Worm (Caenorhabditis elegans): ENCODE data around the gene mtm-3.

DNA sequence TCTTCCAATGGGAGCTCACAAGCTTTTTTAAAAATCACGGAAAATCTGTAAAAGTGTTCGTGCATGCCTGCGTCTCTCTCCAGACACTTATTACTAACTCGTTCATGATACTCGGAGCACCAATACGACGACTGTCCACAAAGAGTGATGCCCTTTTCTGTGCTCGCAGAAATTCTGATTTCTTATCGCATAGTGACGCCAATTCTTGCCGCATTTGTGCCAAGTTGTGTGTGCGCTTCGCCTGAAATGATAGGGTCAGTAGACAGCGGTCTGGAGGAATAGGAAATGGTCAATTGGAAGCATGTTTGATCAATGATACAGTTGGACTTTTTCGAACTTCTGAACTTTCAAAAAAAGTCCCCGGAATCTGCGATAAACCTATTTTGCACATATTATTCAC, 36.2 kb downstream of the mtm-3 start:
- no peak for TF ChIP-seq F13H6.1 (tag; optimal IDR thresholded peaks at IDR 0.05)
- TF ChIP-seq R02D3.7 (tag; optimal IDR thresholded peaks at IDR 0.05) = no peak
- no peak for TF ChIP-seq unc-62 (GFP tag; optimal IDR thresholded peaks at IDR 0.05)
- no peak for TF ChIP-seq alr-1 (tag; optimal IDR thresholded peaks at IDR 0.05)
- no peak for TF ChIP-seq nhr-25 (tag; optimal IDR thresholded peaks at IDR 0.05)
- TF ChIP-seq ztf-4 (tag; optimal IDR thresholded peaks at IDR 0.05) = no peak

All from whole organism, L2 larva.